Worm (Caenorhabditis elegans): Measurements from ENCODE around the gene Y51A2A.5.

ce11 chrV:18350046-18350445 is 51.4 kb downstream of the Y51A2A.5 start, which contains the start of gene C08E8.3:
- TF ChIP-seq T23F11.4 (GFP tag; optimal IDR thresholded peaks at IDR 0.05) (no peak), fkh-10 (GFP tag; optimal IDR thresholded peaks at IDR 0.05) (no peak), unc-55 (GFP tag; optimal IDR thresholded peaks at IDR 0.05) (no peak), ahr-1 (tag; optimal IDR thresholded peaks at IDR 0.05) (no peak), dmd-4 (tag; optimal IDR thresholded peaks at IDR 0.05; ENCODE audit: borderline replicate concordance) (no peak), lin-11 (tag; optimal IDR thresholded peaks at IDR 0.05) (no peak), ceh-18 (tag; optimal IDR thresholded peaks at IDR 0.05) (no peak), nfya-1 (tag; optimal IDR thresholded peaks at IDR 0.05) (no peak), K09A11.1 (tag; optimal IDR thresholded peaks at IDR 0.05; ENCODE audit: insufficient read depth) (no peak), hlh-30 (tag; optimal IDR thresholded peaks at IDR 0.05; ENCODE audit: insufficient read depth) (no peak), ceh-22 (tag; optimal IDR thresholded peaks at IDR 0.05) (no peak)

All from whole organism, late embryonic.